Worm (Caenorhabditis elegans): ENCODE results near the gene K08D9.4.

K08D9.4 gene

ce11 chrV:3200323-3200722, at the start of gene K08D9.4:
K08D9.4 (minus strand) TSS chrV:3200423.
- TF ChIP-seq unc-62 (GFP tag; optimal IDR thresholded peaks at IDR 0.05): no peak

ce11 chrV:3247515-3247914, 47.3 kb upstream of the K08D9.4 start, which contains the start of gene srj-8:
srj-8 (plus strand) TSS chrV:3247815.
- no peak for TF ChIP-seq unc-62 (GFP tag; optimal IDR thresholded peaks at IDR 0.05)

ce11 chrV:3244703-3245102, 44.5 kb upstream of the K08D9.4 start, which contains the start of gene srj-7:
srj-7 (plus strand) TSS chrV:3245003.
- no peak for TF ChIP-seq unc-62 (GFP tag; optimal IDR thresholded peaks at IDR 0.05)

- no peak for TF ChIP-seq unc-62 (GFP tag; optimal IDR thresholded peaks at IDR 0.05)
These were observed 42.8 kb upstream of the K08D9.4 start, which contains the start of gene gst-23 for ce11 chrV:3242984-3243383. gst-23 (plus strand) TSS chrV:3243284.

ce11 chrV:3241175-3241574, 41.0 kb upstream of the K08D9.4 start, which contains the start of gene srj-11:
srj-11 (plus strand) TSS chrV:3241424.
- TF ChIP-seq unc-62 (GFP tag; optimal IDR thresholded peaks at IDR 0.05): no peak

- TF ChIP-seq unc-62 (GFP tag; optimal IDR thresholded peaks at IDR 0.05): no peak
These were observed 36.4 kb upstream of the K08D9.4 start, which contains the start of the genes K08D9.9 and str-16 for ce11 chrV:3236610-3237009. K08D9.9 (minus strand) TSS chrV:3236710. str-16 (plus strand) TSS chrV:3236875.

- no peak for TF ChIP-seq unc-62 (GFP tag; optimal IDR thresholded peaks at IDR 0.05)
These were observed 34.7 kb upstream of the K08D9.4 start, which contains the start of gene K08D9.6 for ce11 chrV:3234887-3235286. K08D9.6 (minus strand) TSS chrV:3234987.

- TF ChIP-seq unc-62 (GFP tag; optimal IDR thresholded peaks at IDR 0.05): no peak
These were observed 30.4 kb upstream of the K08D9.4 start, which contains the start of gene K08D9.10 for ce11 chrV:3230597-3230996. K08D9.10 (plus strand) TSS chrV:3230897.

ce11 chrV:3230150-3230549, 29.9 kb upstream of the K08D9.4 start:
- TF ChIP-seq unc-62 (GFP tag; optimal IDR thresholded peaks at IDR 0.05): no peak

- TF ChIP-seq unc-62 (GFP tag; optimal IDR thresholded peaks at IDR 0.05): no peak
These were observed 27.1 kb upstream of the K08D9.4 start, which contains the start of gene K08D9.2 for ce11 chrV:3227373-3227772. K08D9.2 (plus strand) TSS chrV:3227673.

- no peak for TF ChIP-seq unc-62 (GFP tag; optimal IDR thresholded peaks at IDR 0.05)
These were observed 18.4 kb upstream of the K08D9.4 start for ce11 chrV:3218604-3219003.

- TF ChIP-seq unc-62 (GFP tag; optimal IDR thresholded peaks at IDR 0.05): no peak
These were observed 9.9 kb upstream of the K08D9.4 start, which contains the start of gene apx-1 for ce11 chrV:3210147-3210546. apx-1 (plus strand) TSS chrV:3210196.

ce11 chrV:3208940-3209339, 8.7 kb upstream of the K08D9.4 start:
- no peak for TF ChIP-seq unc-62 (GFP tag; optimal IDR thresholded peaks at IDR 0.05)

- no peak for TF ChIP-seq unc-62 (GFP tag; optimal IDR thresholded peaks at IDR 0.05)
These were observed 4.2 kb upstream of the K08D9.4 start for ce11 chrV:3204433-3204832.

- no peak for TF ChIP-seq unc-62 (GFP tag; optimal IDR thresholded peaks at IDR 0.05)
These were observed 3.3 kb downstream of the K08D9.4 start, which contains the start of the genes Y73C8B.1 and Y73C8B.5 for ce11 chrV:3196832-3197329. Y73C8B.1 (minus strand) TSS chrV:3196882. Y73C8B.5 (plus strand) TSS chrV:3197268.

ce11 chrV:3195814-3196213, 4.4 kb downstream of the K08D9.4 start:
- TF ChIP-seq unc-62 (GFP tag; optimal IDR thresholded peaks at IDR 0.05): no peak

ce11 chrV:3194952-3195450, 5.2 kb downstream of the K08D9.4 start, which contains the start of gene Y73C8B.2:
Y73C8B.2 (minus strand) TSS chrV:3195002.
- no peak for TF ChIP-seq unc-62 (GFP tag; optimal IDR thresholded peaks at IDR 0.05)

All from whole organism, dauer.